Fruit fly (Drosophila melanogaster) whole organism, wandering third instar larva: ENCODE data around the gene eIF3h.

ENCODE experiments used
- Abd-B ChIP-seq: fragments of >200 bp; optimal IDR thresholded peaks from 2 replicates; lab custom pipeline; 2017; ENCODE audit warnings: missing biosample characterization, missing genetic modification characterization
- CG32264 ChIP-seq: fragments of 200-800 bp; sonication (Bioruptor generic); optimal IDR thresholded peaks from 2 replicates; lab custom pipeline; 2016; ENCODE audit warnings: missing biosample characterization, missing genetic modification characterization
- CG9705 ChIP-seq: fragments of 200-800 bp; sonication (Bioruptor generic); optimal IDR thresholded peaks from 2 replicates; lab custom pipeline; 2018; ENCODE audit warnings: missing biosample characterization, mild to moderate bottlenecking, missing genetic modification characterization
- CrebA ChIP-seq: fragments of 200-800 bp; sonication (Bioruptor generic); optimal IDR thresholded peaks from 2 replicates; lab custom pipeline; 2016; ENCODE audit warnings: missing biosample characterization, mild to moderate bottlenecking, missing genetic modification characterization, borderline replicate concordance
- Dfd ChIP-seq: fragments of >200 bp; optimal IDR thresholded peaks from 2 replicates; lab custom pipeline; 2017; ENCODE audit warnings: missing biosample characterization, missing genetic modification characterization
- Dif ChIP-seq: fragments of 200-275, 200-300 bp; sonication (Bioruptor generic); optimal IDR thresholded peaks from 2 replicates; lab custom pipeline; 2018; ENCODE audit warnings: missing biosample characterization, missing genetic modification characterization; ENCODE audit not compliant: partially characterized antibody
- GATAd ChIP-seq: sonication (Bioruptor generic); optimal IDR thresholded peaks from 2 replicates; lab custom pipeline; 2016; ENCODE audit warnings: missing biosample characterization, missing genetic modification characterization
- HLH106 ChIP-seq: fragments of 200-800 bp; optimal IDR thresholded peaks from 3 replicates; lab custom pipeline; 2019; ENCODE audit warnings: missing biosample characterization, mild to moderate bottlenecking, missing genetic modification characterization, moderate library complexity
- Hnf4 ChIP-seq: fragments of 200-800 bp; sonication (Bioruptor generic); optimal IDR thresholded peaks from 2 replicates; lab custom pipeline; 2016; ENCODE audit warnings: missing biosample characterization, mild to moderate bottlenecking, missing genetic modification characterization
- Hr78 ChIP-seq: fragments of >200 bp; optimal IDR thresholded peaks from 2 replicates; lab custom pipeline; 2017; ENCODE audit warnings: missing biosample characterization, missing genetic modification characterization
- Hr83 ChIP-seq: fragments of 200-300 bp; sonication (Bioruptor generic); optimal IDR thresholded peaks from 2 replicates; lab custom pipeline; 2016; ENCODE audit warnings: missing biosample characterization, mild to moderate bottlenecking, missing genetic modification characterization, moderate library complexity; ENCODE audit not compliant: poor library complexity, severe bottlenecking
- Jra ChIP-seq: sonication (Bioruptor generic); optimal IDR thresholded peaks from 2 replicates; lab custom pipeline; 2016; ENCODE audit warnings: missing biosample characterization, missing genetic modification characterization
- Mio ChIP-seq: sonication (Bioruptor generic); optimal IDR thresholded peaks from 2 replicates; lab custom pipeline; 2016; ENCODE audit warnings: missing biosample characterization, missing genetic modification characterization
- Myc ChIP-seq: fragments of >200 bp; optimal IDR thresholded peaks from 2 replicates; lab custom pipeline; 2017
- N ChIP-seq: fragments of >200 bp; optimal IDR thresholded peaks from 2 replicates; lab custom pipeline; 2018; ENCODE audit warnings: missing biosample characterization, missing external identifiers, missing genetic modification characterization
- OdsH ChIP-seq: fragments of 200-800 bp; sonication (Bioruptor generic); optimal IDR thresholded peaks from 2 replicates; lab custom pipeline; 2016; ENCODE audit warnings: missing biosample characterization, mild to moderate bottlenecking, missing genetic modification characterization
- Rel ChIP-seq, 2 experiments: fragments of 200-800 bp; sonication (Bioruptor generic) in 1 of 2; optimal IDR thresholded peaks; 2 replicates in 1 of 2; 3 replicates in 1 of 2; lab custom pipeline; 2016 to 2019; ENCODE audit warnings: mild to moderate bottlenecking in 2 of 2, missing biosample characterization in 2 of 2, missing genetic modification characterization in 2 of 2, moderate library complexity in 1 of 2
- Sp1 ChIP-seq: fragments of 200-800 bp; sonication (Bioruptor generic); optimal IDR thresholded peaks from 3 replicates; lab custom pipeline; 2019; ENCODE audit warnings: missing biosample characterization, mild to moderate bottlenecking, missing genetic modification characterization, moderate library complexity
- Vsx2 ChIP-seq: fragments of 200-300, 225-300 bp; sonication (Bioruptor generic); optimal IDR thresholded peaks from 2 replicates; lab custom pipeline; 2018; ENCODE audit warnings: missing biosample characterization, missing genetic modification characterization; ENCODE audit not compliant: partially characterized antibody
- br ChIP-seq: fragments of 200-800 bp; sonication (Bioruptor generic); optimal IDR thresholded peaks from 2 replicates; lab custom pipeline; 2016; ENCODE audit warnings: missing biosample characterization, missing genetic modification characterization
- brk ChIP-seq: fragments of 200-800 bp; sonication (Bioruptor generic); optimal IDR thresholded peaks from 2 replicates; lab custom pipeline; 2016; ENCODE audit warnings: missing biosample characterization, mild to moderate bottlenecking, missing genetic modification characterization
- dl ChIP-seq, 2 experiments: fragments of 175-275, 200-275 bp in 1 of 2; fragments of 200-275 bp in 1 of 2; sonication (Bioruptor generic); optimal IDR thresholded peaks; lab custom pipeline; 2018; ENCODE audit warnings: mild to moderate bottlenecking in 2 of 2, missing biosample characterization in 2 of 2, missing genetic modification characterization in 2 of 2, moderate library complexity in 2 of 2; ENCODE audit not compliant: partially characterized antibody in 2 of 2, insufficient read depth in 1 of 2
- dmrt93B ChIP-seq: fragments of 200-800 bp; sonication (Bioruptor generic); optimal IDR thresholded peaks from 2 replicates; lab custom pipeline; 2018; ENCODE audit warnings: missing biosample characterization, mild to moderate bottlenecking, missing genetic modification characterization
- dsf ChIP-seq: sonication (Bioruptor generic); optimal IDR thresholded peaks from 2 replicates; lab custom pipeline; 2016; ENCODE audit warnings: missing biosample characterization, missing genetic modification characterization, borderline replicate concordance
- ey ChIP-seq: fragments of 200-800 bp; sonication (Bioruptor generic); optimal IDR thresholded peaks from 2 replicates; lab custom pipeline; 2016; ENCODE audit warnings: missing biosample characterization, missing genetic modification characterization
- foxo ChIP-seq, 2 experiments: fragments of 200-800 bp; sonication (Bioruptor generic); optimal IDR thresholded peaks; 2 replicates in 1 of 2; 3 replicates in 1 of 2; lab custom pipeline; 2016 to 2017; ENCODE audit warnings: missing biosample characterization in 2 of 2, missing genetic modification characterization in 2 of 2
- fru ChIP-seq: fragments of 200-800 bp; sonication (Bioruptor generic); optimal IDR thresholded peaks from 3 replicates; lab custom pipeline; 2016; ENCODE audit warnings: missing biosample characterization, mild to moderate bottlenecking, missing genetic modification characterization
- h ChIP-seq: fragments of 200-800 bp; sonication (Bioruptor generic); optimal IDR thresholded peaks from 3 replicates; lab custom pipeline; 2016; ENCODE audit warnings: missing biosample characterization, mild to moderate bottlenecking, missing genetic modification characterization
- jim ChIP-seq: fragments of 175-275, 200-325 bp; sonication (Bioruptor generic); optimal IDR thresholded peaks from 2 replicates; lab custom pipeline; 2016; ENCODE audit warnings: missing biosample characterization, mild to moderate bottlenecking, missing genetic modification characterization
- lola ChIP-seq: fragments of >200 bp; optimal IDR thresholded peaks from 2 replicates; lab custom pipeline; 2017; ENCODE audit warnings: missing biosample characterization, missing genetic modification characterization
- pan ChIP-seq: fragments of >200 bp; optimal IDR thresholded peaks from 2 replicates; lab custom pipeline; 2017
- psq ChIP-seq: fragments of 200-800 bp; sonication (Bioruptor generic); optimal IDR thresholded peaks from 3 replicates; lab custom pipeline; 2017; ENCODE audit warnings: missing biosample characterization, mild to moderate bottlenecking, missing genetic modification characterization, moderate library complexity
- rgr ChIP-seq: fragments of 200-800 bp; sonication (Bioruptor generic); optimal IDR thresholded peaks from 3 replicates; lab custom pipeline; 2016; ENCODE audit warnings: missing biosample characterization, mild to moderate bottlenecking, missing genetic modification characterization
- sage ChIP-seq: fragments of 200-800 bp; sonication (Bioruptor generic); optimal IDR thresholded peaks from 2 replicates; lab custom pipeline; 2016; ENCODE audit warnings: missing biosample characterization, mild to moderate bottlenecking, missing genetic modification characterization
- sv ChIP-seq: fragments of 200-800 bp; sonication (Bioruptor generic); optimal IDR thresholded peaks from 3 replicates; lab custom pipeline; 2016; ENCODE audit warnings: missing biosample characterization, missing genetic modification characterization
- tai ChIP-seq: sonication (Bioruptor generic); optimal IDR thresholded peaks from 2 replicates; lab custom pipeline; 2016; ENCODE audit warnings: missing biosample characterization, missing genetic modification characterization
- usp ChIP-seq: fragments of >200 bp; optimal IDR thresholded peaks from 2 replicates; lab custom pipeline; 2017; ENCODE audit warnings: missing biosample characterization, missing genetic modification characterization
- woc ChIP-seq: sonication (Bioruptor generic); optimal IDR thresholded peaks from 2 replicates; lab custom pipeline; 2016; ENCODE audit warnings: missing biosample characterization, mild to moderate bottlenecking, missing genetic modification characterization

eIF3h gene

dm6 chr2L:5084586-5085257, 31.8 kb upstream of the eIF3h start:
- TF ChIP-seq Hr83 (no peak), Dfd (no peak), dsf (GFP tag; lab: Kevin White, UChicago) (peak; percentile 5), foxo (GFP tag; optimal IDR thresholded peaks at IDR 0.05; lab: Kevin White, UChicago) (peak in 1 of 2 experiments; percentile 56), dmrt93B (GFP tag; lab: Kevin White, UChicago) (no peak), ey (GFP tag; lab: Kevin White, UChicago) (peak; percentile 78), br (GFP tag; lab: Kevin White, UChicago) (peak; percentile 64), OdsH (GFP tag; lab: Kevin White, UChicago) (peak; percentile 63), Dif (GFP tag; lab: Kevin White, UChicago) (no peak), Hnf4 (GFP tag; lab: Kevin White, UChicago) (peak; percentile 44), HLH106 (peak; percentile 52), Abd-B (GFP tag; lab: Kevin White, UChicago) (no peak), GATAd (GFP tag; lab: Kevin White, UChicago) (peak; percentile 6), usp (GFP tag; lab: Kevin White, UChicago) (no peak), Hr78 (GFP tag; lab: Kevin White, UChicago) (no peak), jim (no peak), Sp1 (peak; percentile 30), Vsx2 (no peak), lola (GFP tag; lab: Kevin White, UChicago) (no peak), CG32264 (GFP tag; lab: Kevin White, UChicago) (no peak), pan (lab: Kevin White, UChicago) (no peak), brk (no peak), fru (peak; percentile 71), N (no peak), Jra (GFP tag; lab: Kevin White, UChicago) (peak; percentile 48), CrebA (GFP tag; lab: Kevin White, UChicago) (no peak), rgr (peak; percentile 25), tai (GFP tag; lab: Kevin White, UChicago) (peak; percentile 57), CG9705 (GFP tag; lab: Kevin White, UChicago) (no peak), Myc (lab: Kevin White, UChicago) (no peak), sv (no peak), Rel (GFP tag; optimal IDR thresholded peaks at IDR 0.05; lab: Kevin White, UChicago) (no peak), Rel (tag; optimal IDR thresholded peaks at IDR 0.05; lab: Kevin White, UChicago) (no peak), woc (GFP tag; lab: Kevin White, UChicago) (peak; percentile 16), sage (no peak), h (GFP tag; lab: Kevin White, UChicago) (peak; percentile 51), dl (GFP tag; optimal IDR thresholded peaks at IDR 0.05; lab: Kevin White, UChicago; ENCODE audit: insufficient read depth in 1 of 2, partially characterized antibody in 2 of 2) (no peak), Mio (GFP tag; lab: Kevin White, UChicago) (no peak), psq (peak; percentile 28)

- no peak for TF ChIP-seq Mio (GFP tag; lab: Kevin White, UChicago)
- no peak for TF ChIP-seq fru
- no peak for TF ChIP-seq N
- TF ChIP-seq, all 38 proteins: peak for 0
These were observed 27.5 kb upstream of the eIF3h start for dm6 chr2L:5080225-5080867.

- TF ChIP-seq Dif (GFP tag; lab: Kevin White, UChicago) = no peak
- TF ChIP-seq HLH106 = no peak
- TF ChIP-seq dl (GFP tag; optimal IDR thresholded peaks at IDR 0.05; lab: Kevin White, UChicago; ENCODE audit: insufficient read depth in 1 of 2, partially characterized antibody in 2 of 2) = no peak
- no peak for TF ChIP-seq br (GFP tag; lab: Kevin White, UChicago)
- no peak for TF ChIP-seq lola (GFP tag; lab: Kevin White, UChicago)
- no peak for TF ChIP-seq Hnf4 (GFP tag; lab: Kevin White, UChicago)
- TF ChIP-seq Hr83 = no peak
- TF ChIP-seq sage = no peak
- TF ChIP-seq Myc (lab: Kevin White, UChicago) = no peak
- no peak for TF ChIP-seq Sp1
- TF ChIP-seq rgr = no peak
These were observed 26.3 kb upstream of the eIF3h start for dm6 chr2L:5079200-5079599.
